Fruit fly (Drosophila melanogaster): Measurements from ENCODE around the gene CG9168.

DNA sequence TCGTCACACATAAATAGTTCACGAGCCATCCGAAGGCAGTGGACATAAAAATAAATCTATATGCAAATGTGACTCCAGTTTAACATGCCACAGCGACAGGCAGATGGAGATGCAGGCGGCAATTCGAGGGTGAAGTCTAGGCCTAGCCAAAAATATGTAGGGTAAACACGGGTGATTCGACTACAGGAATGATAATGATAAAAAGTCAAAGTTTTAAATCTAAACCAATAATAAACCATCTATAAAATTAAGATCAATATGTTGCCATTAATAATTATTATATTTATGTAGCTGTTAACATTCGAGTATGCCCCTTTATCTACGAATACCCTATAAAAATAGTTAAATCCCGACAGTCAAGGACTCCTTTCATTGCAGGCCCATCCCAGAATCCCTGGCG lies 10.1 kb downstream of the CG9168 start:
- TF ChIP-seq psq (GFP tag; optimal IDR thresholded peaks at IDR 0.05) (no peak), Myc (optimal IDR thresholded peaks at IDR 0.05) (no peak), dmrt93B (GFP tag; optimal IDR thresholded peaks at IDR 0.05) (no peak), HLH106 (tag; optimal IDR thresholded peaks at IDR 0.05) (no peak), sv (GFP tag; optimal IDR thresholded peaks at IDR 0.05) (no peak), Hr83 (GFP tag; optimal IDR thresholded peaks at IDR 0.05; ENCODE audit: poor library complexity, severe bottlenecking) (no peak), pan (optimal IDR thresholded peaks at IDR 0.05) (no peak), sage (GFP tag; optimal IDR thresholded peaks at IDR 0.05) (no peak), ey (GFP tag; optimal IDR thresholded peaks at IDR 0.05) (no peak), usp (GFP tag; optimal IDR thresholded peaks at IDR 0.05) (no peak), Dfd (GFP tag; optimal IDR thresholded peaks at IDR 0.05) (no peak)
